Worm (Caenorhabditis elegans): ENCODE data around the gene rad-54.L2.

The rad-54.L2 gene

ce11 chrIV:8891131-8891530 lies 2.7 kb upstream of the rad-54.L2 start, which contains the start of gene spr-2 (continued):
- peak; percentile 75 for TF ChIP-seq dsc-1 (tag; optimal IDR thresholded peaks at IDR 0.05)
- TF ChIP-seq unc-62 (GFP tag; optimal IDR thresholded peaks at IDR 0.05) = no peak
- no peak for TF ChIP-seq ceh-63 (GFP tag; optimal IDR thresholded peaks at IDR 0.05)
- TF ChIP-seq mdl-1 (tag; optimal IDR thresholded peaks at IDR 0.05) = peak in 1 of 2 experiments; percentile 48
- TF ChIP-seq dpl-1 (GFP tag; optimal IDR thresholded peaks at IDR 0.05) = peak; percentile 84 to 88 (median 87)
- TF ChIP-seq unc-98 (GFP tag; IDR thresholded peaks at IDR 0.05) = no peak
- TF ChIP-seq elt-3 (tag; optimal IDR thresholded peaks at IDR 0.05) = peak in 2 of 6 experiments; percentile 12 to 34
- no peak for TF ChIP-seq mab-9 (GFP tag; IDR thresholded peaks at IDR 0.05)
- TF ChIP-seq tbx-2 (tag; optimal IDR thresholded peaks at IDR 0.05) = peak; percentile 78
- no peak for TF ChIP-seq Y116A8C.19 (tag; optimal IDR thresholded peaks at IDR 0.05; ENCODE audit: borderline replicate concordance)
- peak; percentile 5 for TF ChIP-seq mef-2 (tag; optimal IDR thresholded peaks at IDR 0.05)
- TF ChIP-seq nhr-11 (tag; optimal IDR thresholded peaks at IDR 0.05) = peak; percentile 67
- TF ChIP-seq ceh-88 (GFP tag; IDR thresholded peaks at IDR 0.05) = no peak
- TF ChIP-seq irx-1 (tag; optimal IDR thresholded peaks at IDR 0.05) = peak; percentile 59
- no peak for TF ChIP-seq egl-27 (tag; optimal IDR thresholded peaks at IDR 0.05)
- no peak for TF ChIP-seq nhr-84 (tag; optimal IDR thresholded peaks at IDR 0.05)
- peak; percentile 84 to 87 for TF ChIP-seq lsy-2 (tag; optimal IDR thresholded peaks at IDR 0.05)
- peak; percentile 75 for TF ChIP-seq lin-39 (tag; optimal IDR thresholded peaks at IDR 0.05)
- peak; percentile 64 for TF ChIP-seq blmp-1 (tag; optimal IDR thresholded peaks at IDR 0.05)
- TF ChIP-seq snpc-4 (tag; optimal IDR thresholded peaks at IDR 0.05) = peak; percentile 66
- peak; percentile 81 for TF ChIP-seq lin-14 (GFP tag; optimal IDR thresholded peaks at IDR 0.05)
- peak; percentile 52 for TF ChIP-seq skn-1 (tag; optimal IDR thresholded peaks at IDR 0.05)
- no peak for TF ChIP-seq nhr-12 (tag; optimal IDR thresholded peaks at IDR 0.05)
- TF ChIP-seq nhr-76 (tag; optimal IDR thresholded peaks at IDR 0.05) = no peak
- TF ChIP-seq zag-1 (tag; optimal IDR thresholded peaks at IDR 0.05) = no peak
- peak; percentile 81 to 89 for TF ChIP-seq efl-1 (optimal IDR thresholded peaks at IDR 0.05)
- peak; percentile 86 to 99 for TF ChIP-seq efl-1 (GFP tag; optimal IDR thresholded peaks at IDR 0.05 in 1 of 2)
- peak; percentile 21 to 65 (median 54) for TF ChIP-seq ceh-82 (tag; optimal IDR thresholded peaks at IDR 0.05)
- peak; percentile 39 for TF ChIP-seq jun-1 (tag; optimal IDR thresholded peaks at IDR 0.05)
- no peak for TF ChIP-seq sup-37 (GFP tag; optimal IDR thresholded peaks at IDR 0.05)
- TF ChIP-seq pag-3 (tag; optimal IDR thresholded peaks at IDR 0.05; ENCODE audit: borderline replicate concordance, insufficient read depth) = no peak
- peak; percentile 76 for TF ChIP-seq nhr-85 (tag)
- TF ChIP-seq C16A3.4 (tag; optimal IDR thresholded peaks at IDR 0.05) = peak; percentile 76
- peak; percentile 41 for TF ChIP-seq aly-2 (tag; optimal IDR thresholded peaks at IDR 0.05)
- peak; percentile 81 for TF ChIP-seq nhr-20 (tag; optimal IDR thresholded peaks at IDR 0.05)
- no peak for TF ChIP-seq pqm-1 (tag; optimal IDR thresholded peaks at IDR 0.05)
- TF ChIP-seq ces-1 (GFP tag; optimal IDR thresholded peaks at IDR 0.05) = no peak
- 0 out of 2 replicates have a peak, but pooled peaks have one; percentile 18 for TF ChIP-seq grh-1 (GFP tag; IDR thresholded peaks at IDR 0.05)
- TF ChIP-seq ama-1 (optimal IDR thresholded peaks at IDR 0.05) = no peak
- TF ChIP-seq fkh-8 (tag; optimal IDR thresholded peaks at IDR 0.05) = peak; percentile 50
- no peak for TF ChIP-seq pax-3 (tag; optimal IDR thresholded peaks at IDR 0.05)
- peak; percentile 81 for TF ChIP-seq swsn-7 (tag; optimal IDR thresholded peaks at IDR 0.05)
- peak; percentile 30 for TF ChIP-seq fkh-10 (GFP tag; optimal IDR thresholded peaks at IDR 0.05)
- peak; percentile 65 for TF ChIP-seq lin-15B (tag; optimal IDR thresholded peaks at IDR 0.05)
- TF ChIP-seq unc-130 (tag; optimal IDR thresholded peaks at IDR 0.05) = peak; percentile 37
- TF ChIP-seq hpl-2 (GFP tag; optimal IDR thresholded peaks at IDR 0.05) = no peak
- no peak for TF ChIP-seq nhr-28 (tag; optimal IDR thresholded peaks at IDR 0.05)
- no peak for TF ChIP-seq hlh-17 (GFP tag; optimal IDR thresholded peaks at IDR 0.05; ENCODE audit: borderline replicate concordance)
- TF ChIP-seq isw-1 (GFP tag; IDR thresholded peaks at IDR 0.05) = peak; percentile 42; the same call in 1 of the 2 replicates
- peak; percentile 84 for TF ChIP-seq rnt-1 (tag; optimal IDR thresholded peaks at IDR 0.05)
- no peak for TF ChIP-seq efl-3 (GFP tag; optimal IDR thresholded peaks at IDR 0.05)
- TF ChIP-seq fkh-4 (tag; optimal IDR thresholded peaks at IDR 0.05; ENCODE audit: borderline replicate concordance) = no peak
- peak; percentile 78 for TF ChIP-seq snu-23 (GFP tag; optimal IDR thresholded peaks at IDR 0.05)
- TF ChIP-seq mep-1 (tag; optimal IDR thresholded peaks at IDR 0.05) = peak; percentile 92

Data from whole organism, L1 larva.